Worm (Caenorhabditis elegans) whole organism, L1 larva: ENCODE measurements around the gene brf-1.

Experiments
- C34B4.2 ChIP-seq: sonication (generic microtip); optimal IDR thresholded peaks from 2 replicates; lab custom pipeline; 2017; ENCODE audit warnings: mild to moderate bottlenecking, missing genetic modification characterization, missing compliant biosample characterization
- F16B12.6 ChIP-seq: fragments of 150-350 bp; optimal IDR thresholded peaks from 2 replicates; lab custom pipeline; 2014; ENCODE audit warnings: missing biosample characterization, missing genetic modification characterization
- aha-1 ChIP-seq: fragments of 150-350 bp; optimal IDR thresholded peaks from 2 replicates; lab custom pipeline; 2014; ENCODE audit warnings: missing biosample characterization, missing genetic modification characterization
- aly-2 ChIP-seq: fragments of 150-350 bp; optimal IDR thresholded peaks from 2 replicates; lab custom pipeline; 2014; ENCODE audit warnings: missing biosample characterization, missing genetic modification characterization
- ceh-63 ChIP-seq: fragments of 200-800 bp; sonication (Bioruptor generic); optimal IDR thresholded peaks from 2 replicates; lab custom pipeline; 2018; ENCODE audit warnings: mild to moderate bottlenecking, missing genetic modification characterization, missing compliant biosample characterization
- ceh-8 ChIP-seq: fragments of 200-800 bp; sonication (Bioruptor generic); optimal IDR thresholded peaks from 2 replicates; lab custom pipeline; 2018; ENCODE audit warnings: mild to moderate bottlenecking, missing genetic modification characterization, moderate library complexity, missing compliant biosample characterization
- ceh-88 ChIP-seq: fragments of 200-800 bp; sonication (Bioruptor generic); IDR thresholded peaks from 2 replicates; pipeline ENCODE4 v1.3.6; 2022; ENCODE audit warnings: missing genetic modification characterization, missing compliant biosample characterization
- ets-5 ChIP-seq: fragments of 200-800 bp; sonication (Bioruptor generic); IDR thresholded peaks from 2 replicates; pipeline ENCODE4 v1.3.6; 2022; ENCODE audit warnings: missing genetic modification characterization, missing compliant biosample characterization
- fos-1 ChIP-seq: fragments of 150-350 bp; optimal IDR thresholded peaks from 2 replicates; lab custom pipeline; 2014; ENCODE audit warnings: missing biosample characterization, missing genetic modification characterization
- lin-14 ChIP-seq: fragments of 200-800 bp; sonication (Bioruptor generic); optimal IDR thresholded peaks from 2 replicates; lab custom pipeline; 2018; ENCODE audit warnings: mild to moderate bottlenecking, missing genetic modification characterization, moderate library complexity, missing compliant biosample characterization
- lsy-2 ChIP-seq, 2 experiments: fragments of 150-350 bp; optimal IDR thresholded peaks; 2 replicates each; lab custom pipeline; 2014; ENCODE audit warnings: missing biosample characterization in 2 of 2, missing genetic modification characterization in 2 of 2
- mep-1 ChIP-seq: fragments of 150-350 bp; optimal IDR thresholded peaks from 2 replicates; lab custom pipeline; 2014; ENCODE audit warnings: missing biosample characterization, missing genetic modification characterization
- nhr-19 ChIP-seq: fragments of 200-800 bp; sonication (Bioruptor generic); conservative IDR thresholded peaks from 2 replicates; pipeline ENCODE4 v1.3.6; 2022; ENCODE audit warnings: missing genetic modification characterization, missing compliant biosample characterization
- nhr-71 ChIP-seq: sonication (generic microtip); optimal IDR thresholded peaks from 2 replicates; lab custom pipeline; 2016; ENCODE audit warnings: mild to moderate bottlenecking, missing genetic modification characterization, moderate library complexity, missing compliant biosample characterization
- nhr-77 ChIP-seq: fragments of 150-350 bp; optimal IDR thresholded peaks from 2 replicates; lab custom pipeline; 2014; ENCODE audit warnings: missing biosample characterization, missing genetic modification characterization
- pax-3 ChIP-seq: fragments of 200-800 bp; sonication (Bioruptor generic); optimal IDR thresholded peaks from 2 replicates; lab custom pipeline; 2018; ENCODE audit warnings: mild to moderate bottlenecking, missing genetic modification characterization, moderate library complexity, missing compliant biosample characterization
- rnt-1 ChIP-seq: sonication (generic microtip); optimal IDR thresholded peaks from 2 replicates; lab custom pipeline; 2016; ENCODE audit warnings: mild to moderate bottlenecking, missing genetic modification characterization, moderate library complexity, missing compliant biosample characterization
- zag-1 ChIP-seq: fragments of 150-350 bp; optimal IDR thresholded peaks from 2 replicates; lab custom pipeline; 2014; ENCODE audit warnings: missing biosample characterization, missing genetic modification characterization

brf-1 gene

DNA sequence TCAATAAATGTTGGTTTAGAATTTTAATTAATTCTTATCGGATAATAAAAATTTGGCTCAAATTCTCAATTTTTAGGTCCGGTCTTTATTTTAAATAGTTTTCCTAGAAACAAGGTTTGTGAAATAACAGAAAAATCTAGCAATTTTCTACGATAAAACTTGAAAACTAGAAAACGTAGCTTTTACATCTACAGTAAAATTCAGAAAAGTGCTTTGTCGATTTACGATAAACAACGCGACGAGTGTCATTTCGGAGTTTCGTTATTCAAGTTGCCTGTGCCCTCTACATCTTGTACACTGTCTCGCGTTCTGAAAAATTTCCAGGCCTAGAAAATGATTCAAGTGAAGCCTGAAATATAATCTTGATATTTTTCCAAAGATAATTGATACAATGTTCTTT lies 51.1 kb downstream of the brf-1 start (continued):
- TF ChIP-seq pax-3 (tag; lab: Kevin White, UChicago) (no peak), fos-1 (no peak), nhr-77 (tag; lab: Kevin White, UChicago) (no peak), C34B4.2 (tag; lab: Kevin White, UChicago) (no peak), aha-1 (tag; lab: Kevin White, UChicago) (no peak), nhr-19 (GFP tag; lab: Robert Waterston, UW) (no peak), ceh-63 (GFP tag; lab: Kevin White, UChicago) (no peak), F16B12.6 (no peak), zag-1 (tag; lab: Kevin White, UChicago) (no peak), ceh-8 (GFP tag; lab: Kevin White, UChicago) (no peak), ets-5 (GFP tag; lab: Robert Waterston, UW) (no peak), aly-2 (tag; lab: Kevin White, UChicago) (no peak), ceh-88 (GFP tag; lab: Robert Waterston, UW) (no peak), lsy-2 (tag; optimal IDR thresholded peaks at IDR 0.05; lab: Kevin White, UChicago) (peak in 1 of 2 experiments; percentile 80)

ce11 chrII:7357176-7357575 lies 51.5 kb downstream of the brf-1 start:
- TF ChIP-seq lin-14 (GFP tag; lab: Kevin White, UChicago) (peak; percentile 30), mep-1 (no peak), rnt-1 (tag; lab: Kevin White, UChicago) (peak; percentile 68), nhr-71 (peak; percentile 8)
- TF ChIP-seq, all 84 proteins: peak for 3
